Fruit fly (Drosophila melanogaster): ENCODE results near the gene CG32284.
A peak's percentile ranks its signal among the peaks of the same experiment; 100 is the strongest.

Gene CG32284

DNA sequence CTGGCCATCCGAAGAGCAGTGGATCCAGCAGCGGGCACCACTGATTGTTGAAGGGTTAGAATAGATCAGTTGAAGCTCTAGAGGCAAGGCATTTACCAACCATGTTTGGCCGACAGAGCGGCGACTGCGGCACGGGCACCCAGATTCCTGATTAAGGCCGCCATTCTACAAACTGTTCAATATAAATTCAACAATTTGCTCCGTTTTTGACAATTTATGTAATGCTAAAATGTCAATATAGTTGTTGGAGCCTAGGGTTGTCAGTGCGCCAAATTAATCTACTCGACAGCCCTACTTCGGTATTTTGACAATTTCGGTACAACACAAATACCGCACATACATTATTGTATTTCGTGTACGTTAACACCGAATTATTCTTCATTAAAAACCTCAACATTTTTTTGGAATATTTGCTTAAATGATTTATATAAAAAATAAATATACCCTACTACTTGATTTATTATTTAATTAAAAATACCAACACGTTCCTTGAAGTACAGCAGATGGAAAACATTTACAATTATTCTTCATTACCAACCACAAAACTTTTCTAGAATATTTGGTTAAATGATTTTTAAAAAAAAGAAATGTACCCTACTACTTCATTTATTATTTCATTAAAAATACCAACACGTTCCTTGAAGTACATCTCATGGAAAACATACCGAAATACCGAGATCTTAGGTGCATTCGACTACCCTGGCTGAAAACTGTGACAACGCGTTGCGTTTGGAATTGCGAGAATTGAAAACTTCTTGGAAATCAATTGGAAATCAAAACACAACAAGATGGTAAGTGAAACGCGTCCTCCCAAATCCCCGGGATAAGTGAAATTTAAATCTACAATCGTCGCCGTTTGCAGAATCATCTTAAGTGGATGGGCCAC is 26.9 kb upstream of the CG32284 start, which contains the start of the genes ND-30 and CG15812:
ND-30 (minus strand) TSS at position 270 of the 886 bp plus-strand sequence.
CG15812 (plus strand) TSS at position 683 of the 886 bp plus-strand sequence.
- TF ChIP-seq CG12219 (GFP tag; optimal IDR thresholded peaks at IDR 0.05) (no peak), CG13296 (GFP tag; optimal IDR thresholded peaks at IDR 0.05) (no peak), twi (tag; optimal IDR thresholded peaks at IDR 0.05) (no peak), insv (GFP tag; optimal IDR thresholded peaks at IDR 0.05) (no peak), Sox102F (GFP tag; optimal IDR thresholded peaks at IDR 0.05) (no peak), CG12391 (tag; optimal IDR thresholded peaks at IDR 0.05) (peak; percentile 58), CG8944 (GFP tag; optimal IDR thresholded peaks at IDR 0.05) (no peak), CG4820 (GFP tag; optimal IDR thresholded peaks at IDR 0.05) (no peak), Hr3 (GFP tag; optimal IDR thresholded peaks at IDR 0.05) (peak; percentile 46), CG9876 (GFP tag; optimal IDR thresholded peaks at IDR 0.05) (no peak), Trl (optimal IDR thresholded peaks at IDR 0.05) (no peak), Trl (GFP tag; optimal IDR thresholded peaks at IDR 0.05) (no peak), CG32532 (GFP tag; IDR thresholded peaks at IDR 0.05) (no peak), nerfin-2 (GFP tag; IDR thresholded peaks at IDR 0.05; ENCODE audit: partially characterized antibody) (no peak), CG15269 (tag; optimal IDR thresholded peaks at IDR 0.05) (no peak), CG13624 (GFP tag; optimal IDR thresholded peaks at IDR 0.05) (no peak), CG14667 (GFP tag; IDR thresholded peaks at IDR 0.05) (no peak), CG14710 (tag; optimal IDR thresholded peaks at IDR 0.05) (peak; percentile 51), fu2 (GFP tag; optimal IDR thresholded peaks at IDR 0.05) (no peak), CG7745 (tag; optimal IDR thresholded peaks at IDR 0.05) (no peak), tll (GFP tag; optimal IDR thresholded peaks at IDR 0.05) (no peak), inv (GFP tag; IDR thresholded peaks at IDR 0.05; ENCODE audit: partially characterized antibody) (no peak), Side (GFP tag; optimal IDR thresholded peaks at IDR 0.05) (no peak), her (GFP tag; optimal IDR thresholded peaks at IDR 0.05) (no peak), tin (GFP tag; optimal IDR thresholded peaks at IDR 0.05) (no peak), HmgD (GFP tag; optimal IDR thresholded peaks at IDR 0.05) (no peak), fd64A (GFP tag; optimal IDR thresholded peaks at IDR 0.05) (no peak), cg (GFP tag; optimal IDR thresholded peaks at IDR 0.05) (no peak), Chrac-16 (GFP tag; optimal IDR thresholded peaks at IDR 0.05) (peak; percentile 19), Tbp (GFP tag; optimal IDR thresholded peaks at IDR 0.05) (no peak), Stat92E (GFP tag; optimal IDR thresholded peaks at IDR 0.05) (peak in 1 of 3 experiments; percentile 43), pb (GFP tag; optimal IDR thresholded peaks at IDR 0.05) (no peak), unpg (GFP tag; optimal IDR thresholded peaks at IDR 0.05) (no peak), CG10147 (GFP tag; optimal IDR thresholded peaks at IDR 0.05) (no peak), gt (GFP tag; IDR thresholded peaks at IDR 0.05) (no peak), usp (GFP tag; optimal IDR thresholded peaks at IDR 0.05) (no peak), Blimp-1 (GFP tag; optimal IDR thresholded peaks at IDR 0.05) (no peak), CG18476 (GFP tag; optimal IDR thresholded peaks at IDR 0.05) (no peak), nerfin-1 (tag; optimal IDR thresholded peaks at IDR 0.05) (peak; percentile 3), sna (GFP tag; IDR thresholded peaks at IDR 0.05; ENCODE audit: partially characterized antibody) (no peak), CG17802 (tag; optimal IDR thresholded peaks at IDR 0.05) (no peak), lbe (GFP tag; optimal IDR thresholded peaks at IDR 0.05) (no peak), chn (GFP tag; optimal IDR thresholded peaks at IDR 0.05) (no peak), CG4328 (GFP tag; optimal IDR thresholded peaks at IDR 0.05) (no peak), CG1832 (GFP tag; optimal IDR thresholded peaks at IDR 0.05) (no peak), CTCF (GFP tag; optimal IDR thresholded peaks at IDR 0.05) (no peak), sim (GFP tag; IDR thresholded peaks at IDR 0.05) (no peak), sob (GFP tag; IDR thresholded peaks at IDR 0.05) (no peak), crp (GFP tag; optimal IDR thresholded peaks at IDR 0.05) (no peak), sens (GFP tag) (peak; percentile 87)

Measured in whole organism, embryonic.